Worm (Caenorhabditis elegans) whole organism, L2 larva: ENCODE results near the gene C03E10.1.

Experiments used
- C34F6.9 ChIP-seq: fragments of 150-350 bp; optimal IDR thresholded peaks from 2 replicates; lab custom pipeline; 2014; ENCODE audit warnings: missing biosample characterization, missing genetic modification characterization
- F13H6.1 ChIP-seq: sonication (generic microtip); optimal IDR thresholded peaks from 2 replicates; lab custom pipeline; 2016; ENCODE audit warnings: missing genetic modification characterization, missing compliant biosample characterization
- R02D3.7 ChIP-seq: fragments of 150-350 bp; optimal IDR thresholded peaks from 2 replicates; lab custom pipeline; 2014; ENCODE audit warnings: missing biosample characterization, missing genetic modification characterization
- Y55F3AM.14 ChIP-seq: fragments of 200-800 bp; sonication (Bioruptor generic); optimal IDR thresholded peaks from 2 replicates; lab custom pipeline; 2018; ENCODE audit warnings: mild to moderate bottlenecking, missing genetic modification characterization, missing compliant biosample characterization
- ZK546.5 ChIP-seq: sonication (generic microtip); optimal IDR thresholded peaks from 2 replicates; lab custom pipeline; 2017; ENCODE audit warnings: missing biosample characterization, missing genetic modification characterization
- alr-1 ChIP-seq: fragments of 150-350 bp; optimal IDR thresholded peaks from 2 replicates; lab custom pipeline; 2014; ENCODE audit warnings: missing biosample characterization, missing genetic modification characterization
- aly-2 ChIP-seq: fragments of 150-350 bp; optimal IDR thresholded peaks from 2 replicates; lab custom pipeline; 2014; ENCODE audit warnings: missing biosample characterization, missing genetic modification characterization
- ama-1 ChIP-seq: fragments of 150-350 bp; optimal IDR thresholded peaks from 2 replicates; lab custom pipeline; 2018; ENCODE audit warnings: inconsistent platforms
- blmp-1 ChIP-seq: sonication (generic microtip); optimal IDR thresholded peaks from 2 replicates; lab custom pipeline; 2017; ENCODE audit warnings: missing genetic modification characterization, mild to moderate bottlenecking, missing compliant biosample characterization, antibody characterized with exemption, moderate library complexity; ENCODE audit not compliant: insufficient read depth
- ceh-16 ChIP-seq: fragments of 150-350 bp; optimal IDR thresholded peaks from 2 replicates; lab custom pipeline; 2014; ENCODE audit warnings: missing biosample characterization, missing genetic modification characterization
- ceh-82 ChIP-seq: fragments of 150-350 bp; optimal IDR thresholded peaks from 2 replicates; lab custom pipeline; 2014; ENCODE audit warnings: missing biosample characterization, missing genetic modification characterization
- crh-2 ChIP-seq: sonication (generic microtip); optimal IDR thresholded peaks from 2 replicates; lab custom pipeline; 2017; ENCODE audit warnings: missing biosample characterization, missing genetic modification characterization
- dmd-4 ChIP-seq: sonication (generic microtip); optimal IDR thresholded peaks from 2 replicates; lab custom pipeline; 2017; ENCODE audit warnings: missing biosample characterization, missing genetic modification characterization
- egl-27 ChIP-seq: sonication (generic microtip); optimal IDR thresholded peaks from 3 replicates; lab custom pipeline; 2017; ENCODE audit warnings: missing biosample characterization, missing genetic modification reagents, missing genetic modification characterization
- elt-1 ChIP-seq: fragments of 150-350 bp; optimal IDR thresholded peaks from 2 replicates; lab custom pipeline; 2014; ENCODE audit warnings: missing biosample characterization, missing genetic modification characterization
- elt-3 ChIP-seq: sonication (generic microtip); optimal IDR thresholded peaks from 2 replicates; lab custom pipeline; 2017; ENCODE audit warnings: missing biosample characterization, missing genetic modification characterization
- fos-1 ChIP-seq: fragments of 150-350 bp; optimal IDR thresholded peaks from 2 replicates; lab custom pipeline; 2014; ENCODE audit warnings: missing biosample characterization, missing genetic modification characterization
- gmeb-1 ChIP-seq: fragments of 150-350 bp; optimal IDR thresholded peaks from 2 replicates; lab custom pipeline; 2014; ENCODE audit warnings: missing biosample characterization, missing genetic modification characterization
- lin-11 ChIP-seq: fragments of 150-350 bp; sonication (generic microtip); optimal IDR thresholded peaks from 2 replicates; lab custom pipeline; 2014; ENCODE audit warnings: missing biosample characterization, missing genetic modification characterization, inconsistent platforms, mixed read lengths
- lin-13 ChIP-seq: fragments of 150-350 bp; optimal IDR thresholded peaks from 2 replicates; lab custom pipeline; 2014; ENCODE audit warnings: missing biosample characterization, missing genetic modification reagents, missing genetic modification characterization
- lin-39 ChIP-seq: fragments of 150-350 bp; optimal IDR thresholded peaks from 2 replicates; lab custom pipeline; 2014; ENCODE audit warnings: missing biosample characterization, missing genetic modification reagents, missing genetic modification characterization
- lsy-2 ChIP-seq, 2 experiments: fragments of 150-350 bp in 1 of 2; sonication (generic microtip) in 1 of 2; optimal IDR thresholded peaks; 2 replicates each; lab custom pipeline; 2014 to 2017; ENCODE audit warnings: missing biosample characterization in 2 of 2, missing genetic modification characterization in 2 of 2
- mab-5 ChIP-seq: fragments of 150-350 bp; optimal IDR thresholded peaks from 2 replicates; lab custom pipeline; 2014; ENCODE audit warnings: missing biosample characterization, missing genetic modification characterization
- mbf-1 ChIP-seq: sonication (generic microtip); optimal IDR thresholded peaks from 2 replicates; lab custom pipeline; 2017; ENCODE audit warnings: missing biosample characterization, missing genetic modification characterization
- mdl-1 ChIP-seq, 2 experiments: fragments of 150-350 bp in 1 of 2; sonication (generic microtip) in 1 of 2; optimal IDR thresholded peaks; 2 replicates each; lab custom pipeline; 2017; ENCODE audit warnings: missing biosample characterization in 2 of 2, missing genetic modification characterization in 2 of 2
- nhr-10 ChIP-seq: sonication (generic microtip); optimal IDR thresholded peaks from 2 replicates; lab custom pipeline; 2017; ENCODE audit warnings: missing biosample characterization, missing genetic modification characterization
- nhr-11 ChIP-seq: fragments of 150-350 bp; optimal IDR thresholded peaks from 2 replicates; lab custom pipeline; 2014; ENCODE audit warnings: missing biosample characterization, missing genetic modification characterization
- nhr-12 ChIP-seq: fragments of 150-350 bp; optimal IDR thresholded peaks from 2 replicates; lab custom pipeline; 2014; ENCODE audit warnings: missing biosample characterization, missing genetic modification characterization
- nhr-129 ChIP-seq: fragments of 150-350 bp; optimal IDR thresholded peaks from 2 replicates; lab custom pipeline; 2014; ENCODE audit warnings: missing biosample characterization, missing genetic modification characterization
- nhr-21 ChIP-seq: fragments of 150-350 bp; optimal IDR thresholded peaks from 2 replicates; lab custom pipeline; 2014; ENCODE audit warnings: missing biosample characterization, missing genetic modification characterization
- nhr-23 ChIP-seq: fragments of 150-350 bp; optimal IDR thresholded peaks from 2 replicates; lab custom pipeline; 2014; ENCODE audit warnings: missing biosample characterization, missing genetic modification reagents, missing genetic modification characterization
- nhr-237 ChIP-seq: fragments of 150-350 bp; optimal IDR thresholded peaks from 2 replicates; lab custom pipeline; 2014; ENCODE audit warnings: missing biosample characterization, missing genetic modification characterization
- nhr-25 ChIP-seq: fragments of 150-350 bp; sonication (generic microtip); optimal IDR thresholded peaks from 3 replicates; lab custom pipeline; 2014; ENCODE audit warnings: missing biosample characterization, missing genetic modification characterization
- nhr-6 ChIP-seq: fragments of 150-350 bp; optimal IDR thresholded peaks from 2 replicates; lab custom pipeline; 2014; ENCODE audit warnings: missing biosample characterization, missing genetic modification characterization
- nhr-77 ChIP-seq: fragments of 150-350 bp; optimal IDR thresholded peaks from 2 replicates; lab custom pipeline; 2014; ENCODE audit warnings: missing biosample characterization, missing genetic modification characterization
- peb-1 ChIP-seq: fragments of 150-350 bp; optimal IDR thresholded peaks from 2 replicates; lab custom pipeline; 2014; ENCODE audit warnings: missing biosample characterization, missing genetic modification characterization
- sem-4 ChIP-seq: fragments of 150-350 bp; optimal IDR thresholded peaks from 2 replicates; lab custom pipeline; 2014; ENCODE audit warnings: missing biosample characterization, missing genetic modification reagents, missing genetic modification characterization
- skn-1 ChIP-seq: sonication (generic microtip); optimal IDR thresholded peaks from 2 replicates; lab custom pipeline; 2017; ENCODE audit warnings: missing biosample characterization, missing genetic modification characterization
- sma-3 ChIP-seq: sonication (generic microtip); optimal IDR thresholded peaks from 2 replicates; lab custom pipeline; 2016; ENCODE audit warnings: missing genetic modification reagents, missing genetic modification characterization, missing compliant biosample characterization
- sma-9 ChIP-seq, 2 experiments: fragments of 150-350 bp in 1 of 2; sonication (generic microtip) in 1 of 2; optimal IDR thresholded peaks; 2 replicates each; lab custom pipeline; 2014 to 2016; ENCODE audit warnings: missing genetic modification characterization in 2 of 2, mild to moderate bottlenecking in 1 of 2, missing biosample characterization in 1 of 2, missing compliant biosample characterization in 1 of 2, missing genetic modification reagents in 1 of 2, moderate library complexity in 1 of 2
- snpc-4 ChIP-seq: fragments of 150-350 bp; optimal IDR thresholded peaks from 2 replicates; lab custom pipeline; 2014; ENCODE audit warnings: missing biosample characterization, missing genetic modification characterization
- unc-39 ChIP-seq: fragments of 150-350 bp; optimal IDR thresholded peaks from 2 replicates; lab custom pipeline; 2014; ENCODE audit warnings: missing biosample characterization, missing genetic modification characterization
- unc-55 ChIP-seq: fragments of 150-350 bp; sonication (generic microtip); optimal IDR thresholded peaks from 3 replicates; lab custom pipeline; 2014; ENCODE audit warnings: missing biosample characterization, missing genetic modification reagents, missing genetic modification characterization
- unc-62 ChIP-seq: fragments of 150-350 bp; optimal IDR thresholded peaks from 2 replicates; lab custom pipeline; 2014; ENCODE audit warnings: missing biosample characterization, missing genetic modification reagents, missing genetic modification characterization
- zag-1 ChIP-seq: fragments of 150-350 bp; optimal IDR thresholded peaks from 2 replicates; lab custom pipeline; 2014; ENCODE audit warnings: missing biosample characterization, missing genetic modification characterization
- ztf-1 ChIP-seq: fragments of 200-800 bp; sonication (Bioruptor generic); conservative IDR thresholded peaks from 2 replicates; pipeline ENCODE4 v1.3.6; 2022; ENCODE audit warnings: missing genetic modification characterization, missing compliant biosample characterization
- ztf-11 ChIP-seq: sonication (generic microtip); optimal IDR thresholded peaks from 2 replicates; lab custom pipeline; 2017; ENCODE audit warnings: missing biosample characterization, missing genetic modification characterization
- ztf-4 ChIP-seq: fragments of 150-350 bp; optimal IDR thresholded peaks from 2 replicates; lab custom pipeline; 2014; ENCODE audit warnings: missing biosample characterization, missing genetic modification characterization

Gene C03E10.1

ce11 chrV:11312904-11313303 is 21.9 kb downstream of the C03E10.1 start:
- TF ChIP-seq crh-2 (tag; lab: Kevin White, UChicago) (no peak), gmeb-1 (no peak), ZK546.5 (no peak), nhr-25 (tag; lab: Kevin White, UChicago) (peak; percentile 9)

- TF ChIP-seq fos-1 (tag; lab: Kevin White, UChicago) (peak; percentile 76), lin-11 (tag; lab: Kevin White, UChicago) (peak; percentile 84), nhr-6 (no peak), mdl-1 (tag; optimal IDR thresholded peaks at IDR 0.05; lab: Kevin White, UChicago) (peak in 1 of 2 experiments; percentile 6), ama-1 (lab: Kevin White, UChicago) (no peak), ztf-4 (tag; lab: Kevin White, UChicago) (peak; percentile 64), nhr-21 (peak; percentile 76), nhr-77 (tag; lab: Kevin White, UChicago) (no peak), crh-2 (tag; lab: Kevin White, UChicago) (peak; percentile 91), nhr-10 (tag; lab: Kevin White, UChicago) (no peak), lsy-2 (tag; optimal IDR thresholded peaks at IDR 0.05; lab: Kevin White, UChicago) (peak; percentile 62 to 67), ceh-16 (tag; lab: Kevin White, UChicago) (peak; percentile 44), sma-9 (GFP tag; optimal IDR thresholded peaks at IDR 0.05; lab: Kevin White, UChicago) (peak; percentile 82), sma-9 (tag; optimal IDR thresholded peaks at IDR 0.05; lab: Kevin White, UChicago) (no peak), ztf-11 (tag; lab: Kevin White, UChicago) (peak; percentile 21), F13H6.1 (peak; percentile 92), nhr-129 (tag; lab: Kevin White, UChicago) (peak; percentile 92), gmeb-1 (peak; percentile 77), peb-1 (tag; lab: Kevin White, UChicago) (no peak), lin-13 (GFP tag; lab: Kevin White, UChicago) (peak; percentile 71), unc-39 (tag; lab: Kevin White, UChicago) (no peak), nhr-237 (no peak), sem-4 (tag; lab: Kevin White, UChicago) (peak; percentile 61), nhr-25 (tag; lab: Kevin White, UChicago) (peak; percentile 79), unc-62 (GFP tag; lab: Kevin White, UChicago) (no peak), elt-3 (tag; lab: Kevin White, UChicago) (peak; percentile 23), mbf-1 (tag; lab: Kevin White, UChicago) (peak; percentile 32), nhr-11 (tag; lab: Kevin White, UChicago) (peak; percentile 78), R02D3.7 (tag; lab: Kevin White, UChicago) (no peak), C34F6.9 (tag; lab: Kevin White, UChicago) (peak; percentile 46), egl-27 (tag; lab: Kevin White, UChicago) (peak; percentile 64), Y55F3AM.14 (GFP tag; lab: Kevin White, UChicago) (peak; percentile 85), snpc-4 (tag; lab: Kevin White, UChicago) (peak; percentile 59), alr-1 (tag; lab: Kevin White, UChicago) (no peak), mab-5 (tag; lab: Kevin White, UChicago) (peak; percentile 53), ztf-1 (GFP tag; lab: Robert Waterston, UW) (0 out of 2 replicates have a peak, but pooled peaks have one; percentile 72), dmd-4 (tag; lab: Kevin White, UChicago) (no peak), aly-2 (no peak), ZK546.5 (no peak), unc-55 (GFP tag; lab: Kevin White, UChicago) (no peak), nhr-23 (tag; lab: Kevin White, UChicago) (no peak), skn-1 (no peak), nhr-12 (tag; lab: Kevin White, UChicago) (no peak), lin-39 (tag; lab: Kevin White, UChicago) (no peak), elt-1 (tag; lab: Kevin White, UChicago) (no peak), zag-1 (peak; percentile 9), ceh-82 (peak; percentile 40), sma-3 (GFP tag; lab: Kevin White, UChicago) (peak; percentile 81), blmp-1 (tag; lab: Kevin White, UChicago) (no peak)
These were observed 23.3 kb downstream of the C03E10.1 start for ce11 chrV:11314025-11314880.
